Worm (Caenorhabditis elegans): Measurements from ENCODE around the gene K07F5.17.
A peak's percentile ranks its signal among the peaks of the same experiment; 100 is the strongest.

The K07F5.17 gene

DNA sequence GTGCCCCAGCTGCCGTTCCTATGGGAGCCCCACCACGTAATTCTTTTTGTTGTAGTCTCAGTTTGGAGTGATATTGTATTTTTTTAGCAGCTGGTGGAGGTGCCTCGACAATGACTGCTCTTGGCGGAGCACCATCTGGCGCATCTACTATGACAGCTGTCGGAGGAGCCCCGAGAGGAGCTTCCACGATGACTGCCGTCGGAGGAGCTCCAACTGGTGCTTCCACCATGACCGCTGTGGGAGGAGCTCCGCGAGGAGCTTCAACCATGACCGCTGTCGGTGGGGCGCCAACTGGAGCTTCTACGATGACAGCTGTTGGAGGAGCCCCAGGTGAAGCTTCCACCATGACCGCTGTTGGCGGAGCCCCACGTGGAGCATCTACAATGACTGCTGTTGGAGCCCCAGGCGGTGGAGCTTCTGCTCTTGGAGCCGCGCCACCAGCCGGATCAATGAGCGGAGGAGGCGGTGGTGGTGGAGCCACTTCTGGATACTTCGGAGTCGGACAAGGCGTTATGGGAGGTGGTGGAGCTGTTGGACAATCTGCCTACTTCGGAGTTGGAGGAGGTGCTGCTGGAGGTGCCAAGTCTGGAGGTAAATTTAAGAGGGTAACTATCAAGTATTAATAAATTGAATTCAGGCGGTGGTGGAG is 10.8 kb downstream of the K07F5.17 start:
- TF ChIP-seq cnd-1 (tag; optimal IDR thresholded peaks at IDR 0.05), result no peak
- no peak for TF ChIP-seq mep-1 (tag; optimal IDR thresholded peaks at IDR 0.05)
- TF ChIP-seq flh-1 (GFP tag; optimal IDR thresholded peaks at IDR 0.05), result no peak
- peak; percentile 62 for TF ChIP-seq lin-32 (GFP tag; optimal IDR thresholded peaks at IDR 0.05)
- TF ChIP-seq elt-1 (tag; optimal IDR thresholded peaks at IDR 0.05; ENCODE audit: borderline replicate concordance, insufficient read depth), result no peak
- no peak for TF ChIP-seq zip-8 (tag; optimal IDR thresholded peaks at IDR 0.05)

DNA sequence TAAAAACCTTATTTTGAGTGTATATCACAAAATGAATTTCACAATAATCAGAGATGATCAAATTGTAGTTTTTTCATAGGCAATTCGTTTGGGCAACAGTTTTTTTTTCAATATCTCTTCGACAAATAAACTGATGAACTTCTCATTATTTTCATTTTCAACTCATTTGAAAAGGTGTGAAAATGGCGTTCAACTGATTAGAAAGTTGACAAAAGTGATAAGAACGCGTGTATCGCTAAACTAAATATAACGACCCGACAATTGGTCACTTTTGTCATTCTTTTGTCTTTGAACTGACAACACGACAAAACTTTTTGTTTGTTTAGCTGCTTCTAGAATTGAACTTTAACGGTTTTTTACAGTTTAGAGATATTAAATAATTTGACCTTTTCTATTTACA is 12.8 kb downstream of the K07F5.17 start:
- TF ChIP-seq mab-5 (tag; optimal IDR thresholded peaks at IDR 0.05) (no peak), M03D4.4 (tag; optimal IDR thresholded peaks at IDR 0.05) (no peak), mls-2 (tag; optimal IDR thresholded peaks at IDR 0.05) (no peak), ceh-83 (GFP tag; optimal IDR thresholded peaks at IDR 0.05) (no peak), elt-3 (tag; optimal IDR thresholded peaks at IDR 0.05) (no peak), elt-1 (tag; optimal IDR thresholded peaks at IDR 0.05; ENCODE audit: borderline replicate concordance, insufficient read depth) (no peak), blmp-1 (tag; optimal IDR thresholded peaks at IDR 0.05) (no peak), unc-120 (tag; optimal IDR thresholded peaks at IDR 0.05; ENCODE audit: poor library complexity, severe bottlenecking) (no peak), flh-1 (GFP tag; optimal IDR thresholded peaks at IDR 0.05) (no peak), lsy-2 (tag; optimal IDR thresholded peaks at IDR 0.05) (no peak), nhr-28 (tag; optimal IDR thresholded peaks at IDR 0.05) (no peak)

DNA sequence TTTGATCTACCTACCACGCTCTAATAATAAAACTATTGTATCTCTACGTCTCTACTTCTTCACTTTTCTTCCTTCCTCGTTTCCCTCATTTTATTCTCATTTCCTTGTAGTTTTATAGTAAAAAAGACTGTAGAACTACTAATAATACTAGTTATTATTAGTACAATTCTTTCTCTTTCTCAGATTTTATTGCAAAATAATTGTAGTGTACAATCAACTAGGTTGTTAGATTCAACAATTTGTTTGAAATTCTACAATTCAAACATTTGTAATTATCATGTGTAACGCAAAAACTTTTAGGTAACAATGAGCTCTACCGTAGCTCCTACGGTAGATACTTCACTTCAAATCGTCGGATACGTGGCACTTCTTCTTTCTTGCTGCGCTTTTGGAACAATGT is 13.5 kb downstream of the K07F5.17 start, which contains the start of gene K07F5.12:
Gene K07F5.12 (plus strand): TSS at position 301 of the 400 bp plus-strand sequence.
- no peak for TF ChIP-seq nhr-28 (tag; optimal IDR thresholded peaks at IDR 0.05)
- TF ChIP-seq mep-1 (tag; optimal IDR thresholded peaks at IDR 0.05), result no peak
- no peak for TF ChIP-seq elt-3 (tag; optimal IDR thresholded peaks at IDR 0.05)
- TF ChIP-seq blmp-1 (tag; optimal IDR thresholded peaks at IDR 0.05), result no peak
- no peak for TF ChIP-seq sem-2 (GFP tag; optimal IDR thresholded peaks at IDR 0.05)
- TF ChIP-seq nhr-76 (tag; optimal IDR thresholded peaks at IDR 0.05), result no peak
- no peak for TF ChIP-seq drap-1 (GFP tag; optimal IDR thresholded peaks at IDR 0.05)
- no peak for TF ChIP-seq nhr-2 (tag; optimal IDR thresholded peaks at IDR 0.05)

DNA sequence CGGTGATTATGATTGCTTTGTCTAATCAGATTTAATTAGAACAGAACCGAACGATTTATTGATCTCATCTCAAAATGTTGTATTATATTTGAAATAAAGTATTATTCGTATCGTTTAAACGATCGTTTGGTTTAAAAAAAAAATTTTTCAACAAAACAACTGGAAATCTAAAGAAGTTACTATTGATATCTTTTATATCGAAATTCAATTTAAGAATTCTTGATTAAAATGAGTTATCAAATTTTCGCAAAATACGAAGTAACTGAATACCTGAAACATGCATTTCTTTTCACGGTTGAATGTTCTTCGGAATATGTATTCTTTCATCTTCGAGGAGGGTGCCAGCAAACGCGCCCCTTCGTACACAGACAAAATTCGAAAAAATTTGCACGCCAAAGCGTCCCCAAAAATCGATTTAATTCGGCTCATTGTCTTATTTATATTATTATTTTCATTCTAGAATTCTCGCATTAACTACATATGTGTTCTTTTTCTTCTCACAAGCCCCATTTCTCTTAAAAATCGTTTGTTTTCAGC is 15.8 kb downstream of the K07F5.17 start, which contains the start of gene npp-1:
Gene npp-1 (plus strand): TSS at position 537 of the 537 bp plus-strand sequence.
- TF ChIP-seq ceh-39 (tag; optimal IDR thresholded peaks at IDR 0.05) (peak; percentile 67), lsy-2 (tag; optimal IDR thresholded peaks at IDR 0.05) (peak; percentile 21), mep-1 (tag; optimal IDR thresholded peaks at IDR 0.05) (peak; percentile 64), nhr-76 (tag; optimal IDR thresholded peaks at IDR 0.05) (no peak)

DNA sequence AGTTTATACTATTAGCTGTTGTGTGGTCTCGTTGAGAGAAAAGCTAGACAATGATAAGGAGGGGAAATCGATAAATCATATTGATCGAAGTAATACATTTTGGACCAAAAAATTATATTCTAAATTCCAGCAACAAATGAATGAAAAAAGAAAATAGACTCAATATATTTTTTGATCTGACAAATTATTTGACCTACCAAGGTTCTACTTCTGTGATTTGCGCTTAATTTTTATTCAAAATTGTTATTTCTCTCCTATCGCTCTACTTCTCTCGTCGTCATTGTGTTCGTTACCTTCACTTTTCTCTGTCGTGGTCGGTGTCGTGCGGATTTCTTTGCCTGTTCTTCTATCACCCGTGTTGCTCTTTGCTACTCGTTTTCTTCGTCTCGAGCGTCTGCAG is 16.8 kb downstream of the K07F5.17 start:
- TF ChIP-seq lin-32 (GFP tag; optimal IDR thresholded peaks at IDR 0.05) (no peak), lin-13 (tag; optimal IDR thresholded peaks at IDR 0.05) (no peak), mep-1 (tag; optimal IDR thresholded peaks at IDR 0.05) (no peak)

DNA sequence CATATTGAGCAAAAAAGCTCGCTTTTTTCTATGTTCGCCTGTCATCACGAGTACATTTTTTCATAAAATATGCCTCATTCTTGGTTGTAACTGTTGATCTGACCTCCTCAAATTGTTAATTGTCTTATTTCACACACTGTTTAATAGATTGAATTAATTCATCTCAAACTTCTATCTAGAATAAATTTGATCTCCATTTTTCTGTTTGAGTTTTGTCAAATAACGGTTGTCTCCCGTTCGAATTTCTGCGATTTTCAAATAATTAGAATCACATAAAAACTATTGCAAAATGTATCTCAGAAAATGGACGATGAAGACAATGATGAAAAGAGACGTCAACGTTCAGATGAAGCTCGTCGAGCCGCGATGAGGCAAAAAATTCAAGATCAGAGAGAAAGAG is 19.8 kb downstream of the K07F5.17 start, which contains the start of gene K07F5.14:
Gene K07F5.14 (plus strand): TSS at position 301 of the 400 bp plus-strand sequence.
- TF ChIP-seq sem-2 (GFP tag; optimal IDR thresholded peaks at IDR 0.05) (no peak), ceh-39 (tag; optimal IDR thresholded peaks at IDR 0.05) (no peak), bed-3 (GFP tag; optimal IDR thresholded peaks at IDR 0.05) (no peak), lin-13 (tag; optimal IDR thresholded peaks at IDR 0.05) (no peak)

DNA sequence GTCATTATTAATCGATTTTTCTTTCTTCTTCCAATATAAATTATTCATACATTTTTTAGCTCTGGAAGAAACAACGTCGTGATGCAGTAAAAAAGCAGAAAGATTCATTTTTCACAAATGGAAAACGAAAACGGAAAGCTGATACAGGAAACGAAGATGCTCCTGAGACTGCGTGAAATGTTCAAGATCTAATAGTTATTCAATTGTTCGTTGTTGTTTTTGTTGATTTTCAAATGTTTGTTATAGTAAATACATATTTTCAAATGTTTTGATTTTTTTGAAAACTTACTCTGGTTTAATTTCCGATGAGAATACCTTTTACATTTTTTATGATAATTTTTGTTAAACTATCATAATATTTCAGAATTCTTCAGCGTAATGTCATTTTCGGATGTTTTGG is 21.6 kb downstream of the K07F5.17 start, which contains the start of gene K07F5.16:
Gene K07F5.16 (plus strand): TSS at position 301 of the 400 bp plus-strand sequence.
- no peak for TF ChIP-seq nhr-76 (tag; optimal IDR thresholded peaks at IDR 0.05)

DNA sequence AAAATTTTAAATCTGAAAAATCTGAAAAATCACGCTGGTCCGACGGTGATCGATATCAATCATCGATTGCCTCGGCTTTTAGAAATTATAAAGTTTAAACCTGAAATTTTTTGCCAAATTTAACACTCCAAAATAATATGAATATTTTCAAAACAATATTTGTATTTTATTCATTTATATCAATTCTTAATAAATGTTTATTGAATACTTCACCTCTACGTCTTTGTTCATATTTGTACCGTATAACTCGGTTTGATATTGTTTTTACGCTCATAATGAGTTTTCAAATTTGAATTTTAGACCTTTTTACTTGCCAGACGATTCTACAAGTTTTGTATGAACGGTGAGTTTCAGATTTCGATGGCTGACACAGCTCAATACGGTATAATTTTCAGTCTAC is 22.6 kb downstream of the K07F5.17 start, which contains the start of the genes K07F5.15 and K07F5.22:
Gene K07F5.15 (plus strand): TSS at position 301 of the 400 bp plus-strand sequence.
Gene K07F5.22 (plus strand): TSS at position 301 of the 400 bp plus-strand sequence.
- no peak for TF ChIP-seq ceh-39 (tag; optimal IDR thresholded peaks at IDR 0.05)
- no peak for TF ChIP-seq nhr-76 (tag; optimal IDR thresholded peaks at IDR 0.05)
- no peak for TF ChIP-seq nhr-2 (tag; optimal IDR thresholded peaks at IDR 0.05)
- TF ChIP-seq elt-1 (tag; optimal IDR thresholded peaks at IDR 0.05; ENCODE audit: borderline replicate concordance, insufficient read depth), result no peak

Measured in whole organism, mixed stage, embryonic.